Fruit fly (Drosophila melanogaster) whole organism, embryonic: ENCODE measurements around the gene LysS.

Experiments used
- B-H1 ChIP-seq: fragments of 200-800 bp; sonication (Bioruptor generic); IDR thresholded peaks from 3 replicates; pipeline ENCODE4 v1.3.6; 2022; ENCODE audit warnings: missing biosample characterization, missing genetic modification characterization
- Bgb ChIP-seq: fragments of 200-800 bp; sonication (Bioruptor generic); IDR thresholded peaks from 2 replicates; pipeline ENCODE4 v1.3.6; 2022; ENCODE audit warnings: missing biosample characterization, missing genetic modification characterization; ENCODE audit not compliant: partially characterized antibody
- Blimp-1 ChIP-seq: fragments of 200-800 bp; sonication (Bioruptor generic); optimal IDR thresholded peaks from 3 replicates; lab custom pipeline; 2018; ENCODE audit warnings: missing biosample characterization, missing genetic modification characterization, mild to moderate bottlenecking, moderate library complexity, missing genetic modification reagents
- CG10267 ChIP-seq: fragments of 200-800 bp; sonication (Bioruptor generic); optimal IDR thresholded peaks from 2 replicates; lab custom pipeline; 2018; ENCODE audit warnings: missing biosample characterization, mild to moderate bottlenecking, missing genetic modification characterization, moderate library complexity
- CG10979 ChIP-seq: fragments of 200-800 bp; sonication (Bioruptor generic); optimal IDR thresholded peaks from 2 replicates; lab custom pipeline; 2018; ENCODE audit warnings: missing biosample characterization, mild to moderate bottlenecking, missing genetic modification characterization, moderate library complexity
- CG11247 ChIP-seq: fragments of 200-800 bp; sonication (Bioruptor generic); IDR thresholded peaks from 2 replicates; pipeline ENCODE4 v1.3.6; 2022; ENCODE audit warnings: missing biosample characterization, missing genetic modification characterization
- CG13296 ChIP-seq: fragments of 200-800 bp; sonication (Bioruptor generic); optimal IDR thresholded peaks from 3 replicates; lab custom pipeline; 2018; ENCODE audit warnings: missing biosample characterization, mild to moderate bottlenecking, missing genetic modification characterization
- CG13775 ChIP-seq: fragments of 200-800 bp; sonication (Bioruptor generic); optimal IDR thresholded peaks from 3 replicates; lab custom pipeline; 2017; ENCODE audit warnings: missing biosample characterization, mild to moderate bottlenecking, missing genetic modification characterization
- CG17361 ChIP-seq: fragments of 200-800 bp; sonication (Bioruptor generic); IDR thresholded peaks from 3 replicates; pipeline ENCODE4 v1.3.6; 2022; ENCODE audit warnings: missing biosample characterization, missing genetic modification characterization
- CG17802 ChIP-seq: fragments of 200-800 bp; sonication (Bioruptor generic); optimal IDR thresholded peaks from 2 replicates; lab custom pipeline; 2018; ENCODE audit warnings: missing biosample characterization, mild to moderate bottlenecking, missing genetic modification characterization, moderate library complexity
- CG18764 ChIP-seq: fragments of 200-800 bp; sonication (Bioruptor generic); optimal IDR thresholded peaks from 3 replicates; lab custom pipeline; 2016; ENCODE audit warnings: missing biosample characterization, missing genetic modification characterization
- CG2875 ChIP-seq: fragments of 200-800 bp; sonication (Bioruptor generic); optimal IDR thresholded peaks from 2 replicates; lab custom pipeline; 2017; ENCODE audit warnings: missing biosample characterization, mild to moderate bottlenecking, missing genetic modification characterization, missing genetic modification reagents
- CG31224 ChIP-seq: fragments of 200-800 bp; sonication (Bioruptor generic); IDR thresholded peaks from 2 replicates; pipeline ENCODE4 v1.3.6; 2022; ENCODE audit warnings: missing biosample characterization, missing genetic modification characterization
- CG3726 ChIP-seq: fragments of 200-800 bp; sonication (Bioruptor generic); IDR thresholded peaks from 3 replicates; pipeline ENCODE4, ENCODE4 v1.3.6; 2022; ENCODE audit warnings: missing biosample characterization, missing genetic modification characterization
- CG4404 ChIP-seq: fragments of 200-800 bp; sonication (Bioruptor generic); IDR thresholded peaks from 2 replicates; pipeline ENCODE4 v1.3.6; 2022; ENCODE audit warnings: missing biosample characterization, missing genetic modification characterization
- CG6854 ChIP-seq: fragments of 200-800 bp; sonication (Bioruptor generic); optimal IDR thresholded peaks from 3 replicates; lab custom pipeline; 2017; ENCODE audit warnings: missing biosample characterization, mild to moderate bottlenecking, missing genetic modification characterization
- CG7839 ChIP-seq: fragments of 200-800 bp; sonication (Bioruptor generic); optimal IDR thresholded peaks from 3 replicates; lab custom pipeline; 2018; ENCODE audit warnings: missing biosample characterization, mild to moderate bottlenecking, missing genetic modification characterization, moderate library complexity
- CHES-1-like ChIP-seq: fragments of 200-800 bp; sonication (Bioruptor generic); optimal IDR thresholded peaks from 2 replicates; lab custom pipeline; 2016; ENCODE audit warnings: missing biosample characterization, missing genetic modification characterization
- D ChIP-seq, 2 experiments: fragments of 200-800 bp in 1 of 2; fragments of >200 bp in 1 of 2; sonication (Bioruptor generic) in 1 of 2; optimal IDR thresholded peaks; 2 replicates in 1 of 2; 3 replicates in 1 of 2; lab custom pipeline; 2017; ENCODE audit warnings: mild to moderate bottlenecking in 1 of 2, missing biosample characterization in 1 of 2, missing genetic modification characterization in 1 of 2, missing genetic modification reagents in 1 of 2
- Dbx ChIP-seq: fragments of 200-800 bp; sonication (Bioruptor generic); IDR thresholded peaks from 3 replicates; pipeline ENCODE4 v1.3.6; 2022; ENCODE audit warnings: missing biosample characterization, missing genetic modification characterization
- Deaf1 ChIP-seq: fragments of 200-800 bp; optimal IDR thresholded peaks from 3 replicates; lab custom pipeline; 2019; ENCODE audit warnings: missing biosample characterization, mild to moderate bottlenecking, missing genetic modification characterization, moderate library complexity
- Fer3 ChIP-seq: fragments of 200-800 bp; sonication (Bioruptor generic); optimal IDR thresholded peaks from 2 replicates; lab custom pipeline; 2018; ENCODE audit warnings: missing biosample characterization, mild to moderate bottlenecking, missing genetic modification characterization, moderate library complexity
- GATAe ChIP-seq: fragments of 200-800 bp; sonication (Bioruptor generic); conservative IDR thresholded peaks from 2 replicates; pipeline ENCODE4 v1.3.6; 2022; ENCODE audit warnings: missing biosample characterization, missing genetic modification characterization
- HHEX ChIP-seq: fragments of 200-800 bp; sonication (Bioruptor generic); optimal IDR thresholded peaks from 3 replicates; lab custom pipeline; 2017; ENCODE audit warnings: missing biosample characterization, mild to moderate bottlenecking, missing genetic modification characterization, missing genetic modification reagents
- Hsf ChIP-seq: fragments of 200-800 bp; sonication (Bioruptor generic); optimal IDR thresholded peaks from 3 replicates; lab custom pipeline; 2016; ENCODE audit warnings: missing biosample characterization, missing genetic modification characterization
- Kr ChIP-seq: fragments of 200-800 bp; sonication (Bioruptor generic); optimal IDR thresholded peaks from 2 replicates; lab custom pipeline; 2017; ENCODE audit warnings: missing biosample characterization, mild to moderate bottlenecking, missing genetic modification characterization
- Max ChIP-seq: fragments of 200-800 bp; sonication (Bioruptor generic); optimal IDR thresholded peaks from 2 replicates; lab custom pipeline; 2016; ENCODE audit warnings: missing biosample characterization, mild to moderate bottlenecking, missing genetic modification characterization
- Nf-YA ChIP-seq: fragments of 200-800 bp; sonication (Bioruptor generic); IDR thresholded peaks from 2 replicates; pipeline ENCODE4 v1.3.6; 2022; ENCODE audit warnings: missing biosample characterization, missing genetic modification characterization
- Oaz ChIP-seq: fragments of 200-800 bp; sonication (Bioruptor generic); IDR thresholded peaks from 2 replicates; pipeline ENCODE4 v1.3.6; 2022; ENCODE audit warnings: missing biosample characterization, missing genetic modification characterization
- Pdp1 ChIP-seq, 2 experiments: fragments of 200-800 bp; sonication (Bioruptor generic); optimal IDR thresholded peaks; 3 replicates each; lab custom pipeline; 2016; ENCODE audit warnings: missing biosample characterization in 2 of 2, missing genetic modification characterization in 2 of 2, mild to moderate bottlenecking in 1 of 2, moderate library complexity in 1 of 2
- Six4 ChIP-seq: fragments of 200-800 bp; sonication (Bioruptor generic); optimal IDR thresholded peaks from 2 replicates; lab custom pipeline; 2016; ENCODE audit warnings: missing biosample characterization, missing genetic modification characterization
- Sry-β ChIP-seq: fragments of 200-800 bp; sonication (Bioruptor generic); optimal IDR thresholded peaks from 2 replicates; lab custom pipeline; 2018; ENCODE audit warnings: missing biosample characterization, mild to moderate bottlenecking, missing genetic modification characterization, moderate library complexity
- Sry-δ ChIP-seq: fragments of 200-800 bp; sonication (Bioruptor generic); optimal IDR thresholded peaks from 2 replicates; lab custom pipeline; 2016; ENCODE audit warnings: missing biosample characterization, missing genetic modification characterization
- Xbp1 ChIP-seq: fragments of 200-800 bp; sonication (Bioruptor generic); optimal IDR thresholded peaks from 3 replicates; lab custom pipeline; 2016; ENCODE audit warnings: missing biosample characterization, mild to moderate bottlenecking, missing genetic modification characterization
- al ChIP-seq: fragments of 200-800 bp; sonication (Bioruptor generic); IDR thresholded peaks from 2 replicates; pipeline ENCODE4 v1.3.6; 2022; ENCODE audit warnings: missing biosample characterization, missing genetic modification characterization
- az2 ChIP-seq: fragments of 200-800 bp; sonication (Bioruptor generic); optimal IDR thresholded peaks from 3 replicates; lab custom pipeline; 2016; ENCODE audit warnings: missing biosample characterization, missing genetic modification characterization
- dmrt11E ChIP-seq: fragments of 200-800 bp; sonication (Bioruptor generic); optimal IDR thresholded peaks from 3 replicates; lab custom pipeline; 2018; ENCODE audit warnings: missing biosample characterization, mild to moderate bottlenecking, missing genetic modification characterization, moderate library complexity
- kni ChIP-seq: fragments of 200-800 bp; sonication (Bioruptor generic); optimal IDR thresholded peaks from 3 replicates; lab custom pipeline; 2017; ENCODE audit warnings: mild to moderate bottlenecking, missing biosample characterization, missing genetic modification reagents, missing genetic modification characterization
- p53 ChIP-seq: fragments of 200-800 bp; sonication (Bioruptor generic); optimal IDR thresholded peaks from 2 replicates; lab custom pipeline; 2016; ENCODE audit warnings: missing biosample characterization, missing genetic modification characterization
- pb ChIP-seq: fragments of 200-800 bp; sonication (Bioruptor generic); optimal IDR thresholded peaks from 3 replicates; lab custom pipeline; 2016; ENCODE audit warnings: missing biosample characterization, missing genetic modification characterization
- psq ChIP-seq: fragments of 200-800 bp; sonication (Bioruptor generic); optimal IDR thresholded peaks from 2 replicates; lab custom pipeline; 2017; ENCODE audit warnings: missing biosample characterization, missing genetic modification characterization
- repo ChIP-seq: fragments of 200-800 bp; sonication (Bioruptor generic); optimal IDR thresholded peaks from 2 replicates; lab custom pipeline; 2016; ENCODE audit warnings: missing biosample characterization, missing genetic modification characterization
- rib ChIP-seq: fragments of 200-800 bp; sonication (Bioruptor generic); IDR thresholded peaks from 2 replicates; pipeline ENCODE4 v1.3.6; 2022; ENCODE audit warnings: missing biosample characterization, missing genetic modification characterization
- sc ChIP-seq, 3 experiments: fragments of >200 bp in 2 of 3; fragments of 200-800 bp in 1 of 3; sonication (Bioruptor generic) in 1 of 3; optimal IDR thresholded peaks; 2 replicates in 2 of 3; 3 replicates in 1 of 3; lab custom pipeline; 2017; ENCODE audit warnings: mild to moderate bottlenecking in 1 of 3, missing biosample characterization in 1 of 3, missing genetic modification characterization in 1 of 3, missing genetic modification reagents in 1 of 3
- slbo ChIP-seq: fragments of 200-800 bp; sonication (Bioruptor generic); IDR thresholded peaks from 2 replicates; pipeline ENCODE4 v1.3.6; 2022; ENCODE audit warnings: missing biosample characterization, missing genetic modification characterization
- sna ChIP-seq: fragments of 200-800 bp; sonication (Bioruptor generic); IDR thresholded peaks from 2 replicates; pipeline ENCODE4 v1.3.6; 2022; ENCODE audit warnings: missing biosample characterization, missing genetic modification characterization; ENCODE audit not compliant: partially characterized antibody
- sr ChIP-seq: fragments of 200-800 bp; sonication (Bioruptor generic); IDR thresholded peaks from 3 replicates; pipeline ENCODE4 v1.3.6; 2022; ENCODE audit warnings: missing biosample characterization, missing genetic modification characterization
- tap ChIP-seq: fragments of 200-800 bp; optimal IDR thresholded peaks from 3 replicates; lab custom pipeline; 2019; ENCODE audit warnings: missing biosample characterization, mild to moderate bottlenecking, missing genetic modification characterization, moderate library complexity
- tx ChIP-seq: fragments of 200-800 bp; sonication (Bioruptor generic); optimal IDR thresholded peaks from 2 replicates; lab custom pipeline; 2016; ENCODE audit warnings: missing biosample characterization, missing genetic modification characterization
- usp ChIP-seq: fragments of >200 bp; optimal IDR thresholded peaks from 2 replicates; lab custom pipeline; 2017; ENCODE audit warnings: missing biosample characterization, missing genetic modification characterization

The LysS gene

DNA sequence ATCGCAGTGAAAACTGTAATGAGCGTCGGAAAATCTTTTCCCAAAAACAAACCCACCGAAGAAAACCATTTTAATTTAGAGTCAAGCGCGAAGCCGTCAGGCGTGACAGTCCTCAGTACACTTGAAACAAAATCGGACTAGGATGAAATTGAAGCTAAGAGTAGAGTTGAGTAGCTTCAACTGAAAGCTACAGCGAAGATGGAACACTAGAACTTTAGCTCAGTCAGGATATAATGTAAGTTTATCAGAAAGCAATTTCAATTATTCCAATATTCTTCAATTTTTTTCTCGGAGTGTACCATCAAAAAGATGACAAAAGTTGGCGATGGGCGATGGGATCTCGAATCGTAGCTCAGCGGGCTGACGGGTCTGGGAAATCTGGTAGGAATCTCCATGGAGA, 11.1 kb upstream of the LysS start (continued):
- TF ChIP-seq CG13296 (GFP tag; lab: Kevin White, UChicago), result no peak
- TF ChIP-seq Sry-δ (GFP tag; lab: Kevin White, UChicago), result peak; percentile 0
- 0 out of 2 replicates have a peak, but pooled peaks have one; percentile 7 for TF ChIP-seq slbo (GFP tag; lab: Robert Waterston, UW)
- TF ChIP-seq CG4404, result 0 out of 2 replicates have a peak, but pooled peaks have one; percentile 8
- TF ChIP-seq CG10979 (tag; lab: Kevin White, UChicago), result peak; percentile 74
- TF ChIP-seq CG17802 (tag; lab: Kevin White, UChicago), result no peak
- no peak for TF ChIP-seq sc (optimal IDR thresholded peaks at IDR 0.05; lab: Kevin White, UChicago)
- TF ChIP-seq sc (GFP tag; optimal IDR thresholded peaks at IDR 0.05; lab: Kevin White, UChicago), result no peak
- no peak for TF ChIP-seq sr
- peak; percentile 43; the same call in 2 of the 3 replicates for TF ChIP-seq CG17361 (GFP tag; lab: Robert Waterston, UW)
- TF ChIP-seq tx, result no peak
- TF ChIP-seq Hsf (GFP tag; lab: Kevin White, UChicago), result peak; percentile 13
- 0 out of 3 replicates have a peak, but pooled peaks have one; percentile 19 for TF ChIP-seq Dbx
- peak; percentile 11 to 14 for TF ChIP-seq Pdp1 (GFP tag; optimal IDR thresholded peaks at IDR 0.05; lab: Kevin White, UChicago)
- TF ChIP-seq tap, result peak; percentile 48
- TF ChIP-seq Bgb, result no peak
- no peak for TF ChIP-seq sna
- peak; percentile 42 for TF ChIP-seq Fer3 (tag; lab: Kevin White, UChicago)
- peak; percentile 19 for TF ChIP-seq CG18764 (GFP tag; lab: Kevin White, UChicago)
- TF ChIP-seq CG7839 (tag; lab: Kevin White, UChicago), result peak; percentile 54
- no peak for TF ChIP-seq Kr (GFP tag; lab: Kevin White, UChicago)
- no peak for TF ChIP-seq Deaf1 (tag; lab: Kevin White, UChicago)
- TF ChIP-seq CG10267 (tag; lab: Kevin White, UChicago), result peak; percentile 14
- no peak for TF ChIP-seq CG13775 (GFP tag; lab: Kevin White, UChicago)
- peak; percentile 43 for TF ChIP-seq CG2875 (GFP tag; lab: Kevin White, UChicago)
- TF ChIP-seq Oaz (GFP tag; lab: Robert Waterston, UW), result no peak
- no peak for TF ChIP-seq GATAe (GFP tag; lab: Robert Waterston, UW)
- TF ChIP-seq CG3726 (GFP tag; lab: Robert Waterston, UW), result no peak
- no peak for TF ChIP-seq CG6854 (GFP tag; lab: Kevin White, UChicago)
- peak; percentile 37; the same call in 1 of the 2 replicates for TF ChIP-seq CG11247
- TF ChIP-seq az2 (GFP tag; lab: Kevin White, UChicago), result no peak
- peak; percentile 14 for TF ChIP-seq Max (GFP tag; lab: Kevin White, UChicago)
- TF ChIP-seq p53 (GFP tag; lab: Kevin White, UChicago), result no peak
- TF ChIP-seq rib, result no peak
- TF ChIP-seq Xbp1 (GFP tag; lab: Kevin White, UChicago), result peak; percentile 36
- TF ChIP-seq psq (GFP tag; lab: Kevin White, UChicago), result no peak
- TF ChIP-seq Sry-β (GFP tag; lab: Kevin White, UChicago), result no peak
- TF ChIP-seq CHES-1-like (GFP tag; lab: Kevin White, UChicago), result no peak
- TF ChIP-seq CG31224 (GFP tag; lab: Robert Waterston, UW), result no peak
- peak; percentile 69 for TF ChIP-seq Blimp-1 (GFP tag; lab: Kevin White, UChicago)
- no peak for TF ChIP-seq Nf-YA
- TF ChIP-seq repo, result peak; percentile 1
- no peak for TF ChIP-seq pb
- TF ChIP-seq kni (GFP tag; lab: Kevin White, UChicago), result no peak
- TF ChIP-seq dmrt11E (tag; lab: Kevin White, UChicago), result peak; percentile 36
- peak; percentile 29 for TF ChIP-seq HHEX (GFP tag; lab: Kevin White, UChicago)
- TF ChIP-seq B-H1 (GFP tag; lab: Robert Waterston, UW), result no peak
- no peak for TF ChIP-seq al
- peak; percentile 1 for TF ChIP-seq Six4 (GFP tag; lab: Kevin White, UChicago)
- no peak for TF ChIP-seq usp
- TF ChIP-seq D (optimal IDR thresholded peaks at IDR 0.05; lab: Kevin White, UChicago), result no peak
- TF ChIP-seq D (GFP tag; optimal IDR thresholded peaks at IDR 0.05; lab: Kevin White, UChicago), result peak; percentile 48
